Fruit fly (Drosophila melanogaster) whole organism, adult: ENCODE measurements around the gene Blimp-1.

Source experiments
- CG12768 ChIP-seq: fragments of 200-800 bp; sonication (Bioruptor generic); optimal IDR thresholded peaks from 2 replicates; lab custom pipeline; 2017; ENCODE audit warnings: missing biosample characterization, missing genetic modification characterization, mild to moderate bottlenecking, moderate library complexity, missing genetic modification reagents
- CG1620 ChIP-seq: fragments of 200-800 bp; sonication (Bioruptor generic); optimal IDR thresholded peaks from 2 replicates; lab custom pipeline; 2016; ENCODE audit warnings: missing biosample characterization, missing genetic modification characterization
- CG33017 ChIP-seq: fragments of 200-800 bp; sonication (Bioruptor generic); optimal IDR thresholded peaks from 2 replicates; lab custom pipeline; 2018; ENCODE audit warnings: missing biosample characterization, mild to moderate bottlenecking, missing genetic modification characterization, moderate library complexity
- CG5204 ChIP-seq: fragments of 200-800 bp; sonication (Bioruptor generic); optimal IDR thresholded peaks from 2 replicates; lab custom pipeline; 2016; ENCODE audit warnings: missing biosample characterization, missing genetic modification characterization
- CG7045 ChIP-seq: fragments of 200-800 bp; sonication (Bioruptor generic); optimal IDR thresholded peaks from 2 replicates; lab custom pipeline; 2017; ENCODE audit warnings: missing biosample characterization, mild to moderate bottlenecking, missing genetic modification characterization
- Clk ChIP-seq: fragments of 200-800 bp; sonication (Bioruptor generic); optimal IDR thresholded peaks from 2 replicates; lab custom pipeline; 2017; ENCODE audit warnings: missing biosample characterization, missing genetic modification characterization
- Crg-1 ChIP-seq: fragments of 200-800 bp; sonication (Bioruptor generic); optimal IDR thresholded peaks from 2 replicates; lab custom pipeline; 2016; ENCODE audit warnings: missing biosample characterization, missing genetic modification characterization
- cic ChIP-seq: fragments of 200-800 bp; sonication (Bioruptor generic); optimal IDR thresholded peaks from 2 replicates; lab custom pipeline; 2017; ENCODE audit warnings: missing biosample characterization, mild to moderate bottlenecking, missing genetic modification characterization, moderate library complexity
- cnc ChIP-seq, 2 experiments: fragments of >200 bp; optimal IDR thresholded peaks; 2 replicates each; lab custom pipeline; 2017
- kay ChIP-seq: fragments of 200-800 bp; sonication (Bioruptor generic); peaks from one replicate; lab custom pipeline; 2016; ENCODE audit warnings: missing biosample characterization, missing genetic modification characterization, borderline replicate concordance
- pad ChIP-seq: fragments of 200-800 bp; sonication (Bioruptor generic); optimal IDR thresholded peaks from 3 replicates; lab custom pipeline; 2017; ENCODE audit warnings: missing biosample characterization, missing genetic modification characterization, mild to moderate bottlenecking, moderate library complexity, missing genetic modification reagents

DNA sequence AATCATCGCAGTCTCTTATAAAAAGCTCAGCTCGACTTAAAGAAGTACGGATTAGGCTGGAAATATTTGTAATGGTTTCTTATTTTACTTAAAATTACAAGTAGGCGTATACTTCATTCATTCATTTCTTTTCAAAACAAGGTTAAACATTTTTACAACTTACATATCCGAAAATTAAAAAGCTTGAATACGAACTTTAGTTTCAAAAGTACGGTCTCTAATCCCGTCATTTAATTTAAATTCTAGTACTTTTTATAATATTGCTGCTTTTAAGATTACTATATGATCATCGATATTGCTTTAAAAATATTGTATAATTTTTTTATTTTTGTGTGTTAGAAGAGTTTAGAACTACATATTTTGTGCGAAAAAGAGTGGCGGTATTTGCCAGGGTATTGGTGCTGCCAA lies 603 bp upstream of the Blimp-1 start:
- TF ChIP-seq Clk (GFP tag; lab: Kevin White, UChicago) (no peak), cic (GFP tag; lab: Kevin White, UChicago) (no peak), CG1620 (no peak), CG12768 (no peak), Crg-1 (GFP tag; lab: Kevin White, UChicago) (no peak), CG33017 (no peak), cnc (optimal IDR thresholded peaks at IDR 0.05; lab: Kevin White, UChicago) (no peak), CG7045 (no peak), kay (GFP tag; lab: Kevin White, UChicago) (peak; percentile 76), CG5204 (no peak), pad (no peak)
